Worm (Caenorhabditis elegans): ENCODE measurements around the gene dpff-1.

ce11 chrIII:5888675-5889074 is 17.5 kb downstream of the dpff-1 start, which contains the start of gene C28H8.8:
- TF ChIP-seq W03F9.2 (tag; optimal IDR thresholded peaks at IDR 0.05) (no peak), dao-5 (tag; optimal IDR thresholded peaks at IDR 0.05) (no peak)

All from whole organism, L4/young adult.